Worm (Caenorhabditis elegans): ENCODE measurements around the gene T04C12.8.
"Not testable (repeated sequence)": the region's sequence is repeated elsewhere in the genome, so short reads cannot be mapped to it uniquely, and the experiment has no call there.

- not testable (repeated sequence) for TF ChIP-seq W03F9.2, him-1 (tag; optimal IDR thresholded peaks at IDR 0.05)
Observed at ce11 chrV:11109647-11110046, 40.5 kb upstream of the T04C12.8 start, which contains the start of gene Y42A5A.5.

All from whole organism, L4/young adult.